Worm (Caenorhabditis elegans): ENCODE measurements around the gene rpoa-49.

DNA sequence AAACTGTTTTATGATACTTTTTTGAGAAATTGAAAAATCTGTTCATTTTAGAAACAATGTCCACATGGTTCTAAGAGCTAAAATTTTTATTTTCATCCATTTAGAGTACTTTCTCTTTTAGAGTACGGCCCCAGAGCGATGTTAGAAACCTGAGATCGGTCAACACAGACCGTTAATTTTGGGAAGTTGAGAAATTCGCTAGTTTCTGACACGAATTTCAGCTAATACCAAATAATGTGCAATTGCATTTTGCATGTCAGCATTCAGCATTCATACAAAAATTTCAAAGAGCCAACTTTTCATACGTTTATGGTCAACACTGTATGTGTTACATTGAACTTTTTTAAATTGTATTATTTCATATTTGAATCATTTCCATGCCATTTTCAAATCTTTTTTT, 40.0 kb upstream of the rpoa-49 start:
- TF ChIP-seq tab-1 (GFP tag; IDR thresholded peaks at IDR 0.05) (no peak), klf-2 (GFP tag; conservative IDR thresholded peaks at IDR 0.05) (no peak), ref-1 (GFP tag; conservative IDR thresholded peaks at IDR 0.05) (no peak), ztf-29 (GFP tag; IDR thresholded peaks at IDR 0.05) (no peak)
